Fruit fly (Drosophila melanogaster) whole organism, embryonic: ENCODE data around the gene CG13609.

Experiments used
- Bgb ChIP-seq: fragments of 200-800 bp; sonication (Bioruptor generic); IDR thresholded peaks from 2 replicates; pipeline ENCODE4 v1.3.6; 2022; ENCODE audit warnings: missing biosample characterization, missing genetic modification characterization; ENCODE audit not compliant: partially characterized antibody
- CG10959 ChIP-seq: fragments of 200-800 bp; sonication (Bioruptor generic); IDR thresholded peaks from 2 replicates; pipeline ENCODE4 v1.3.6; 2022; ENCODE audit warnings: missing biosample characterization, missing genetic modification characterization
- CG11695 ChIP-seq: fragments of 200-800 bp; sonication (Bioruptor generic); IDR thresholded peaks from 3 replicates; pipeline ENCODE4 v1.3.6; 2022; ENCODE audit warnings: missing biosample characterization, missing genetic modification characterization
- CG14667 ChIP-seq: fragments of 200-800 bp; sonication (Bioruptor generic); IDR thresholded peaks from 2 replicates; pipeline ENCODE4 v1.3.6; 2022; ENCODE audit warnings: missing biosample characterization, missing genetic modification characterization
- CG15601 ChIP-seq: fragments of 200-800 bp; sonication (Bioruptor generic); optimal IDR thresholded peaks from 3 replicates; lab custom pipeline; 2019; ENCODE audit warnings: missing biosample characterization, mild to moderate bottlenecking, missing genetic modification characterization, moderate library complexity
- CG17385 ChIP-seq: fragments of 200-800 bp; sonication (Bioruptor generic); optimal IDR thresholded peaks from 3 replicates; lab custom pipeline; 2018; ENCODE audit warnings: missing biosample characterization, mild to moderate bottlenecking, missing genetic modification characterization
- CG3065 ChIP-seq: fragments of 200-800 bp; sonication (Bioruptor generic); optimal IDR thresholded peaks from 2 replicates; lab custom pipeline; 2016; ENCODE audit warnings: missing biosample characterization, missing genetic modification characterization
- CG31365 ChIP-seq: fragments of 200-800 bp; sonication (Bioruptor generic); optimal IDR thresholded peaks from 2 replicates; lab custom pipeline; 2018; ENCODE audit warnings: missing biosample characterization, mild to moderate bottlenecking, missing genetic modification characterization
- CG3726 ChIP-seq: fragments of 200-800 bp; sonication (Bioruptor generic); IDR thresholded peaks from 3 replicates; pipeline ENCODE4, ENCODE4 v1.3.6; 2022; ENCODE audit warnings: missing biosample characterization, missing genetic modification characterization
- CG4730 ChIP-seq: fragments of 200-800 bp; sonication (Bioruptor generic); IDR thresholded peaks from 2 replicates; pipeline ENCODE4 v1.3.6; 2022; ENCODE audit warnings: missing biosample characterization, missing genetic modification characterization
- CG7357 ChIP-seq: fragments of 200-800 bp; sonication (Bioruptor generic); IDR thresholded peaks from 3 replicates; pipeline ENCODE4 v1.3.6; 2022; ENCODE audit warnings: missing biosample characterization, missing genetic modification characterization
- CG8944 ChIP-seq: fragments of 200-800 bp; sonication (Bioruptor generic); optimal IDR thresholded peaks from 3 replicates; lab custom pipeline; 2016; ENCODE audit warnings: missing biosample characterization, missing genetic modification characterization
- CG9876 ChIP-seq: fragments of 200-800 bp; sonication (Bioruptor generic); optimal IDR thresholded peaks from 2 replicates; lab custom pipeline; 2016; ENCODE audit warnings: missing biosample characterization, missing genetic modification characterization
- D19A ChIP-seq: fragments of 200-800 bp; optimal IDR thresholded peaks from 3 replicates; lab custom pipeline; 2019; ENCODE audit warnings: missing biosample characterization, mild to moderate bottlenecking, missing genetic modification characterization, moderate library complexity
- Deaf1 ChIP-seq: fragments of 200-800 bp; optimal IDR thresholded peaks from 3 replicates; lab custom pipeline; 2019; ENCODE audit warnings: missing biosample characterization, mild to moderate bottlenecking, missing genetic modification characterization, moderate library complexity
- Fer1 ChIP-seq: fragments of 200-800 bp; sonication (Bioruptor generic); optimal IDR thresholded peaks from 2 replicates; lab custom pipeline; 2017; ENCODE audit warnings: missing biosample characterization, mild to moderate bottlenecking, missing genetic modification characterization
- HLHmδ ChIP-seq: fragments of 200-800 bp; sonication (Bioruptor generic); optimal IDR thresholded peaks from 2 replicates; lab custom pipeline; 2018; ENCODE audit warnings: missing biosample characterization, mild to moderate bottlenecking, missing genetic modification characterization, moderate library complexity
- Lpt ChIP-seq: fragments of >200 bp; optimal IDR thresholded peaks from 2 replicates; lab custom pipeline; 2018; ENCODE audit warnings: missing biosample characterization, missing genetic modification characterization
- MBD-R2 ChIP-seq: fragments of 200-800 bp; sonication (Bioruptor generic); IDR thresholded peaks from 2 replicates; pipeline ENCODE4 v1.3.6; 2022; ENCODE audit warnings: missing biosample characterization, missing genetic modification characterization
- Meics ChIP-seq: fragments of 200-800 bp; sonication (Bioruptor generic); optimal IDR thresholded peaks from 2 replicates; lab custom pipeline; 2017; ENCODE audit warnings: missing biosample characterization, mild to moderate bottlenecking, missing genetic modification characterization
- NK7.1 ChIP-seq: fragments of 200-800 bp; sonication (Bioruptor generic); optimal IDR thresholded peaks from 3 replicates; lab custom pipeline; 2016; ENCODE audit warnings: missing biosample characterization, missing genetic modification characterization
- Nf-YC ChIP-seq: fragments of 200-800 bp; optimal IDR thresholded peaks from 3 replicates; lab custom pipeline; 2019; ENCODE audit warnings: missing biosample characterization, mild to moderate bottlenecking, missing genetic modification characterization, moderate library complexity
- Ptx1 ChIP-seq: fragments of 200-800 bp; sonication (Bioruptor generic); IDR thresholded peaks from 2 replicates; pipeline ENCODE4 v1.3.6; 2022; ENCODE audit warnings: missing biosample characterization, missing genetic modification characterization
- Sin3A ChIP-seq: fragments of >200 bp; optimal IDR thresholded peaks from 2 replicates; lab custom pipeline; 2018
- Sry-δ ChIP-seq: fragments of 200-800 bp; sonication (Bioruptor generic); optimal IDR thresholded peaks from 2 replicates; lab custom pipeline; 2016; ENCODE audit warnings: missing biosample characterization, missing genetic modification characterization
- Xbp1 ChIP-seq: fragments of 200-800 bp; sonication (Bioruptor generic); optimal IDR thresholded peaks from 3 replicates; lab custom pipeline; 2016; ENCODE audit warnings: missing biosample characterization, mild to moderate bottlenecking, missing genetic modification characterization
- Xrp1 ChIP-seq: fragments of 200-800 bp; sonication (Bioruptor generic); IDR thresholded peaks from 2 replicates; pipeline ENCODE4 v1.3.6; 2022; ENCODE audit warnings: missing biosample characterization, missing genetic modification characterization
- cad ChIP-seq: fragments of >200 bp; optimal IDR thresholded peaks from 2 replicates; lab custom pipeline; 2017; ENCODE audit warnings: missing biosample characterization, missing genetic modification characterization
- chm ChIP-seq: fragments of 200-800 bp; sonication (Bioruptor generic); IDR thresholded peaks from 2 replicates; pipeline ENCODE4 v1.3.6; 2022; ENCODE audit warnings: missing biosample characterization, missing genetic modification characterization
- chn ChIP-seq: fragments of 200-800 bp; sonication (Bioruptor generic); optimal IDR thresholded peaks from 2 replicates; lab custom pipeline; 2016; ENCODE audit warnings: missing biosample characterization, missing genetic modification characterization
- da ChIP-seq: fragments of 200-800 bp; sonication (Bioruptor generic); optimal IDR thresholded peaks from 2 replicates; lab custom pipeline; 2016; ENCODE audit warnings: missing biosample characterization, missing genetic modification characterization
- dan ChIP-seq: fragments of 200-800 bp; sonication (Bioruptor generic); IDR thresholded peaks from 2 replicates; pipeline ENCODE4 v1.3.6; 2022; ENCODE audit warnings: missing biosample characterization, missing genetic modification characterization
- danr ChIP-seq: fragments of 200-800 bp; sonication (Bioruptor generic); IDR thresholded peaks from 2 replicates; pipeline ENCODE4 v1.3.6; 2022; ENCODE audit warnings: missing biosample characterization, missing genetic modification characterization
- dmrt11E ChIP-seq: fragments of 200-800 bp; sonication (Bioruptor generic); optimal IDR thresholded peaks from 3 replicates; lab custom pipeline; 2018; ENCODE audit warnings: missing biosample characterization, mild to moderate bottlenecking, missing genetic modification characterization, moderate library complexity
- en ChIP-seq: fragments of 200-800 bp; sonication (Bioruptor generic); optimal IDR thresholded peaks from 2 replicates; lab custom pipeline; 2016; ENCODE audit warnings: missing biosample characterization, missing genetic modification characterization
- esg ChIP-seq: fragments of 200-800 bp; sonication (Bioruptor generic); conservative IDR thresholded peaks from 2 replicates; pipeline ENCODE4 v1.3.6; 2022; ENCODE audit warnings: missing biosample characterization, missing genetic modification characterization
- fd102C ChIP-seq: fragments of 200-800 bp; sonication (Bioruptor generic); optimal IDR thresholded peaks from 2 replicates; lab custom pipeline; 2018; ENCODE audit warnings: missing biosample characterization, mild to moderate bottlenecking, missing genetic modification characterization, moderate library complexity
- gce ChIP-seq: fragments of 200-800 bp; sonication (Bioruptor generic); IDR thresholded peaks from 3 replicates; pipeline ENCODE4 v1.3.6; 2022; ENCODE audit warnings: missing biosample characterization, missing genetic modification characterization
- kni ChIP-seq: fragments of 200-800 bp; sonication (Bioruptor generic); optimal IDR thresholded peaks from 3 replicates; lab custom pipeline; 2017; ENCODE audit warnings: mild to moderate bottlenecking, missing biosample characterization, missing genetic modification reagents, missing genetic modification characterization
- lmd ChIP-seq: fragments of 200-800 bp; sonication (Bioruptor generic); IDR thresholded peaks from 2 replicates; pipeline ENCODE4 v1.3.6; 2022; ENCODE audit warnings: missing biosample characterization, missing genetic modification characterization
- nau ChIP-seq: fragments of 200-800 bp; sonication (Bioruptor generic); optimal IDR thresholded peaks from 3 replicates; lab custom pipeline; 2017; ENCODE audit warnings: missing biosample characterization, mild to moderate bottlenecking, missing genetic modification characterization, missing genetic modification reagents
- p53 ChIP-seq: fragments of 200-800 bp; sonication (Bioruptor generic); optimal IDR thresholded peaks from 2 replicates; lab custom pipeline; 2016; ENCODE audit warnings: missing biosample characterization, missing genetic modification characterization
- pho ChIP-seq: fragments of 200-800 bp; sonication (Bioruptor generic); optimal IDR thresholded peaks from 2 replicates; lab custom pipeline; 2016; ENCODE audit warnings: missing biosample characterization, missing genetic modification characterization
- prd ChIP-seq, 3 experiments: fragments of >200 bp in 2 of 3; fragments of 200-800 bp in 1 of 3; sonication (Bioruptor generic) in 1 of 3; optimal IDR thresholded peaks in 2 of 3; IDR thresholded peaks in 1 of 3; 2 replicates in 2 of 3; 3 replicates in 1 of 3; pipeline versions ENCODE4 v1.3.6 to Lab custom; 2017 to 2022; ENCODE audit warnings: missing biosample characterization in 1 of 3, missing genetic modification characterization in 1 of 3
- pros ChIP-seq: fragments of 200-800 bp; sonication (Bioruptor generic); optimal IDR thresholded peaks from 3 replicates; lab custom pipeline; 2019; ENCODE audit warnings: missing biosample characterization, mild to moderate bottlenecking, missing genetic modification characterization, moderate library complexity
- salm ChIP-seq: fragments of 200-800 bp; sonication (Bioruptor generic); optimal IDR thresholded peaks from 2 replicates; lab custom pipeline; 2018; ENCODE audit warnings: missing biosample characterization, mild to moderate bottlenecking, missing genetic modification characterization
- ssp ChIP-seq: fragments of 200-800 bp; sonication (Bioruptor generic); IDR thresholded peaks from 2 replicates; pipeline ENCODE4 v1.3.6; 2022; ENCODE audit warnings: missing biosample characterization, missing genetic modification characterization
- tap ChIP-seq: fragments of 200-800 bp; optimal IDR thresholded peaks from 3 replicates; lab custom pipeline; 2019; ENCODE audit warnings: missing biosample characterization, mild to moderate bottlenecking, missing genetic modification characterization, moderate library complexity
- wdn ChIP-seq: fragments of 200-800 bp; sonication (Bioruptor generic); IDR thresholded peaks from 2 replicates; pipeline ENCODE4 v1.3.6; 2022; ENCODE audit warnings: missing biosample characterization, missing genetic modification characterization
- zfh1 ChIP-seq: fragments of 200-800 bp; sonication (Bioruptor generic); IDR thresholded peaks from 3 replicates; pipeline ENCODE4 v1.3.6; 2022; ENCODE audit warnings: missing biosample characterization, missing genetic modification characterization

Gene CG13609

DNA sequence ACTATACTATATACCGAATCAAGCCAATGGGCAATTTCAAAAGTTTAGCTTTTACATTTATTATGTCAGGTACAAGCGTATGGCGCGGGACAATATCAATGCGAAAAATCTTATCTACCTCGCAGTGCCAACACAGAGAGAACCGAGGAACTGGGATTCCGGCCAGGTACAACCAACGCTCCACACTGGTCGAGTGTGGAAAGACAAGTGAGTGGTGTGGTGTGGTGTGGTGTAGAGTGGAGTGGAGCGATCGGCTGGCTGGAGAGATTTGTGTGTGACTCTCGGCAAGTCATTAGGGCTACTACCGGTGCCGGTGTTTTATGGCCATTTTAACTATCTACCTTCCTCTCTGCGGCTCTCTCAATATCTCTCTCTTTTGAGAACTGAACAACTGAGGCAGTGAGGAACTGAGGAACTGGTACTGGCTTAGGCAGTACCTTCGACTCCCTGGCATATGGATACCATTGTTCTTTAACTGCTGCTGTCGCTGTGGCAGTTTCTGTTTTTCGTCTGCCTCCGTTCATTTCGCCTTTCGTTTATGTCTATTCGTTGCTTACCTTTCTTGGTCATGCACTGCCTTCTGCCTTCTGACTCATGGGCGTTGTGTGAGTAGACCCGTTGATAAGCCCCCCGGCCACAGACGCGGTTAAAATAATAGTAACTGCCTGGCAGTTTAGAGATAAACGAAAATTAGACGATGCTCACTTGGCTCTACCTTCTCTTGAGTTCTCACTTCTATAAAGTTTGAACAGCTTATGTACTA lies 32.6 kb downstream of the CG13609 start (continued):
- TF ChIP-seq en (GFP tag; lab: Kevin White, UChicago) (peak; percentile 57), esg (GFP tag; lab: Robert Waterston, UW) (peak; percentile 82), salm (tag; lab: Kevin White, UChicago) (peak; percentile 72), wdn (GFP tag; lab: Robert Waterston, UW) (peak; percentile 90), CG10959 (GFP tag; lab: Robert Waterston, UW) (peak; percentile 80), Bgb (GFP tag; lab: Robert Waterston, UW) (no peak), Lpt (no peak), chm (peak; percentile 85), nau (no peak), danr (peak; percentile 69), ssp (peak; percentile 58), HLHmδ (GFP tag; lab: Kevin White, UChicago) (peak; percentile 24), NK7.1 (GFP tag; lab: Kevin White, UChicago) (peak; percentile 81), da (GFP tag; lab: Kevin White, UChicago) (peak; percentile 59), kni (peak; percentile 84), CG17385 (peak; percentile 85), Fer1 (GFP tag; lab: Kevin White, UChicago) (peak; percentile 89), zfh1 (GFP tag; lab: Robert Waterston, UW) (peak; percentile 95), CG7357 (GFP tag; lab: Robert Waterston, UW) (peak; percentile 73), lmd (GFP tag; lab: Robert Waterston, UW) (peak; percentile 87), pros (peak; percentile 53), Nf-YC (tag; lab: Kevin White, UChicago) (peak; percentile 36), fd102C (GFP tag; lab: Kevin White, UChicago) (peak; percentile 86), Deaf1 (tag; lab: Kevin White, UChicago) (peak; percentile 39), CG15601 (tag; lab: Kevin White, UChicago) (peak; percentile 79), Xbp1 (GFP tag; lab: Kevin White, UChicago) (peak; percentile 87), MBD-R2 (GFP tag; lab: Robert Waterston, UW) (peak; percentile 80), Sry-δ (GFP tag; lab: Kevin White, UChicago) (peak; percentile 49), tap (tag; lab: Kevin White, UChicago) (peak; percentile 89), prd (optimal IDR thresholded peaks at IDR 0.05; lab: Kevin White, UChicago) (no peak), prd (GFP tag; IDR thresholded peaks at IDR 0.05; lab: Robert Waterston, UW) (peak; percentile 94), CG9876 (GFP tag; lab: Kevin White, UChicago) (peak; percentile 85), Ptx1 (peak; percentile 89), Sin3A (lab: Kevin White, UChicago) (no peak), p53 (peak; percentile 68), CG3065 (peak; percentile 85), pho (peak; percentile 89), gce (peak; percentile 85), CG14667 (peak; percentile 78), Meics (GFP tag; lab: Kevin White, UChicago) (peak; percentile 94), chn (GFP tag; lab: Kevin White, UChicago) (peak; percentile 87), CG31365 (tag; lab: Kevin White, UChicago) (peak; percentile 63), dan (GFP tag; lab: Robert Waterston, UW) (peak; percentile 60; the same call in 1 of the 2 replicates), CG11695 (GFP tag; lab: Robert Waterston, UW) (peak; percentile 87), Xrp1 (GFP tag; lab: Robert Waterston, UW) (peak; percentile 90), D19A (tag; lab: Kevin White, UChicago) (peak; percentile 85), CG3726 (GFP tag; lab: Robert Waterston, UW) (peak; percentile 80; the same call in 2 of the 3 replicates), CG8944 (GFP tag; lab: Kevin White, UChicago) (peak; percentile 82), dmrt11E (tag; lab: Kevin White, UChicago) (peak; percentile 87), cad (GFP tag; lab: Kevin White, UChicago) (peak; percentile 91), CG4730 (GFP tag; lab: Robert Waterston, UW) (peak; percentile 76)
